Fruit fly (Drosophila melanogaster): ENCODE data around the gene CG8539.

- TF ChIP-seq Sin3A (optimal IDR thresholded peaks at IDR 0.05) (no peak), insv (optimal IDR thresholded peaks at IDR 0.05) (no peak)
Measured at dm6 chr3L:7510414-7511384, 12.1 kb upstream of the CG8539 start, which contains the start of gene CG7546.
